Worm (Caenorhabditis elegans): ENCODE measurements around the gene gyg-2.

gyg-2 gene

ce11 chrV:16746231-16746990, at the start of gene gyg-2 (continued):
- TF ChIP-seq gei-17 (GFP tag; optimal IDR thresholded peaks at IDR 0.05) = no peak
- TF ChIP-seq hsf-1 (GFP tag; IDR thresholded peaks at IDR 0.05) = peak; percentile 62; the same call in 1 of the 2 replicates
- TF ChIP-seq C17E4.6 (GFP tag; IDR thresholded peaks at IDR 0.05) = no peak
- no peak for TF ChIP-seq repo-1 (tag; optimal IDR thresholded peaks at IDR 0.05)
- TF ChIP-seq akir-1 (GFP tag; optimal IDR thresholded peaks at IDR 0.05) = no peak

DNA sequence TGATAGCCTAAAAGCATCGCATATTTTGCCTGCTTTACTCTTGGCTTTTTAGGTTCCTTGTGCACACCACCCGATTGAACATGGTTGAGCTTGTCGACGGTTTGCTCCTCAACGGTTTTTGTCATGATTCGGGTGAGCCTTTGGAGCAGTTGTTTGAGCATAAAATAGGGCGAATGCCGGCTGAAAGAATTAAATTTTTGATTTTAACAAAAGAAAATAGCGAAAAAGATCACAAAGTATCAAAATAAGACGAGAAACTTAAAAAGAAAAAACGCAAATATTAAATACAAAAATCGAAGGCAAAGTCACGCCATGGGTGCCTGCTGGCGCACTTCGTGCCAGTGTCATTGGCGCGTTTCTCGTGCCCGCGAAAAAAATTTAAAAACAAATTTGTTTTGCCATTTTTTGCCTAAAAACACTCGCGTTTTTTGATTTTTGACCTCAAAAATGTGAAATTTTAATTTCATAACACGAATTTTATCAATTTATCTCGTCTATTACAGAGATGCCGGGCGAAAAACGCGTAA, 48.8 kb upstream of the gyg-2 start, which contains the start of the genes ctps-1 and pus-1:
ctps-1 (plus strand) TSS at position 51 of the 527 bp plus-strand sequence.
pus-1 (minus strand) TSS at position 125 of the 527 bp plus-strand sequence.
- TF ChIP-seq F23B12.7 (tag; optimal IDR thresholded peaks at IDR 0.05; ENCODE audit: insufficient read depth) (no peak), madf-8 (GFP tag; conservative IDR thresholded peaks at IDR 0.05) (peak; percentile 71), madf-6 (GFP tag; IDR thresholded peaks at IDR 0.05) (peak; percentile 90), hlh-26 (GFP tag; conservative IDR thresholded peaks at IDR 0.05) (no peak), rcor-1 (GFP tag; IDR thresholded peaks at IDR 0.05) (peak; percentile 80), akir-1 (GFP tag; optimal IDR thresholded peaks at IDR 0.05) (no peak), madf-3 (GFP tag; IDR thresholded peaks at IDR 0.05) (0 out of 2 replicates have a peak, but pooled peaks have one; percentile 56), hmg-20 (GFP tag; IDR thresholded peaks at IDR 0.05) (peak; percentile 45; the same call in 1 of the 2 replicates), snpc-3.4 (tag; optimal IDR thresholded peaks at IDR 0.05) (peak; percentile 72), lin-54 (GFP tag; optimal IDR thresholded peaks at IDR 0.05) (peak; percentile 77), unc-130 (GFP tag; optimal IDR thresholded peaks at IDR 0.05) (peak; percentile 25), ceh-58 (GFP tag; IDR thresholded peaks at IDR 0.05) (no peak), madf-10 (tag; optimal IDR thresholded peaks at IDR 0.05) (no peak), egl-44 (GFP tag; IDR thresholded peaks at IDR 0.05) (no peak), Y95B8A.8 (GFP tag; IDR thresholded peaks at IDR 0.05) (no peak), nhr-120 (GFP tag; IDR thresholded peaks at IDR 0.05) (no peak), ztf-22 (GFP tag; optimal IDR thresholded peaks at IDR 0.05) (no peak), ztf-25 (GFP tag; IDR thresholded peaks at IDR 0.05) (no peak), lsl-1 (GFP tag; optimal IDR thresholded peaks at IDR 0.05) (peak; percentile 68), fkh-3 (tag; optimal IDR thresholded peaks at IDR 0.05) (no peak), snpc-1.1 (tag; optimal IDR thresholded peaks at IDR 0.05; ENCODE audit: insufficient read depth) (peak; percentile 63), mcd-1 (GFP tag; IDR thresholded peaks at IDR 0.05) (peak; percentile 77), attf-6 (GFP tag; IDR thresholded peaks at IDR 0.05) (peak; percentile 85), C17E4.6 (GFP tag; IDR thresholded peaks at IDR 0.05) (no peak), rpc-1 (optimal IDR thresholded peaks at IDR 0.05) (no peak), rpc-1 (tag; optimal IDR thresholded peaks at IDR 0.05) (no peak), lag-1 (GFP tag; IDR thresholded peaks at IDR 0.05) (no peak), gei-17 (GFP tag; optimal IDR thresholded peaks at IDR 0.05) (no peak), lir-1 (GFP tag; conservative IDR thresholded peaks at IDR 0.05) (0 out of 2 replicates have a peak, but pooled peaks have one; percentile 41), F57C9.4 (tag; optimal IDR thresholded peaks at IDR 0.05) (no peak), K12H6.12 (tag; optimal IDR thresholded peaks at IDR 0.05) (no peak), mes-4 (tag; optimal IDR thresholded peaks at IDR 0.05) (no peak), ztf-18 (tag; optimal IDR thresholded peaks at IDR 0.05) (peak; percentile 95), egl-18 (GFP tag; IDR thresholded peaks at IDR 0.05) (no peak), tbp1 (GFP tag; optimal IDR thresholded peaks at IDR 0.05) (peak; percentile 39), D2030.7 (GFP tag; IDR thresholded peaks at IDR 0.05) (peak; percentile 72), ekl-4 (GFP tag; IDR thresholded peaks at IDR 0.05) (peak; percentile 44; the same call in 1 of the 2 replicates), snpc-4 (GFP tag; optimal IDR thresholded peaks at IDR 0.05) (peak; percentile 31), snpc-4 (tag; optimal IDR thresholded peaks at IDR 0.05) (peak; percentile 21 to 83 (median 52)), mel-28 (tag; optimal IDR thresholded peaks at IDR 0.05; ENCODE audit: borderline replicate concordance) (no peak), hsf-1 (GFP tag; IDR thresholded peaks at IDR 0.05) (no peak), dox-1 (GFP tag; IDR thresholded peaks at IDR 0.05) (peak; percentile 70), lin-26 (GFP tag; IDR thresholded peaks at IDR 0.05) (no peak), F55B11.4 (tag; optimal IDR thresholded peaks at IDR 0.05; ENCODE audit: borderline replicate concordance, insufficient read depth) (no peak)
